Worm (Caenorhabditis elegans): Measurements from ENCODE around the gene Y37E11AL.2.

- TF ChIP-seq aly-2 (tag; optimal IDR thresholded peaks at IDR 0.05), result no peak
- no peak for TF ChIP-seq nhr-90 (tag; optimal IDR thresholded peaks at IDR 0.05; ENCODE audit: poor library complexity)
- no peak for TF ChIP-seq unc-98 (GFP tag; IDR thresholded peaks at IDR 0.05)
- TF ChIP-seq ces-1 (GFP tag; optimal IDR thresholded peaks at IDR 0.05), result no peak
- no peak for TF ChIP-seq jun-1 (tag; optimal IDR thresholded peaks at IDR 0.05)
- TF ChIP-seq nhr-28 (tag; optimal IDR thresholded peaks at IDR 0.05), result no peak
- no peak for TF ChIP-seq nhr-47 (tag; optimal IDR thresholded peaks at IDR 0.05)
- TF ChIP-seq zag-1 (tag; optimal IDR thresholded peaks at IDR 0.05), result no peak
- TF ChIP-seq skn-1 (tag; optimal IDR thresholded peaks at IDR 0.05), result no peak
- no peak for TF ChIP-seq lin-39 (tag; optimal IDR thresholded peaks at IDR 0.05)
- no peak for TF ChIP-seq pag-3 (tag; optimal IDR thresholded peaks at IDR 0.05; ENCODE audit: borderline replicate concordance, insufficient read depth)
Observed at ce11 chrIV:3710737-3711136, 12.4 kb downstream of the Y37E11AL.2 start.
